Fruit fly (Drosophila melanogaster): ENCODE results near the gene alpha-Est4.
A peak's percentile ranks its signal among the peaks of the same experiment; 100 is the strongest.

alpha-Est4 gene

dm6 chr3R:7490884-7491283, 47.5 kb downstream of the alpha-Est4 start (continued):
- TF ChIP-seq fru (optimal IDR thresholded peaks at IDR 0.05), result no peak
- TF ChIP-seq Awh (GFP tag; IDR thresholded peaks at IDR 0.05), result no peak
- peak; percentile 5 for TF ChIP-seq Max (GFP tag; optimal IDR thresholded peaks at IDR 0.05)
- TF ChIP-seq CG8388 (GFP tag; optimal IDR thresholded peaks at IDR 0.05), result peak; percentile 66
- no peak for TF ChIP-seq aop (GFP tag; IDR thresholded peaks at IDR 0.05)
- peak; percentile 70 for TF ChIP-seq az2 (GFP tag; optimal IDR thresholded peaks at IDR 0.05)
- TF ChIP-seq CG4707 (GFP tag; optimal IDR thresholded peaks at IDR 0.05), result no peak
- peak; percentile 49; the same call in 1 of the 2 replicates for TF ChIP-seq CG10366 (GFP tag; IDR thresholded peaks at IDR 0.05)
- TF ChIP-seq sd (tag; optimal IDR thresholded peaks at IDR 0.05), result no peak
- TF ChIP-seq CG4404 (GFP tag; IDR thresholded peaks at IDR 0.05), result no peak
- TF ChIP-seq z (GFP tag; IDR thresholded peaks at IDR 0.05), result no peak
- TF ChIP-seq NFAT (GFP tag; IDR thresholded peaks at IDR 0.05), result no peak
- no peak for TF ChIP-seq CG2120 (GFP tag; optimal IDR thresholded peaks at IDR 0.05)
- TF ChIP-seq TFAM (GFP tag; optimal IDR thresholded peaks at IDR 0.05), result no peak
- peak; percentile 55 for TF ChIP-seq CG7556 (GFP tag; optimal IDR thresholded peaks at IDR 0.05)
- peak; percentile 80 for TF ChIP-seq CG18262 (tag; optimal IDR thresholded peaks at IDR 0.05)
- TF ChIP-seq Ets65A (GFP tag), result no peak
- TF ChIP-seq CG11398 (GFP tag; optimal IDR thresholded peaks at IDR 0.05), result no peak
- no peak for TF ChIP-seq Atf3 (GFP tag; optimal IDR thresholded peaks at IDR 0.05)
- TF ChIP-seq her (GFP tag; optimal IDR thresholded peaks at IDR 0.05), result no peak
- TF ChIP-seq E2f1 (GFP tag; IDR thresholded peaks at IDR 0.05), result no peak
- peak; percentile 21 for TF ChIP-seq CG18619 (GFP tag; optimal IDR thresholded peaks at IDR 0.05)
- TF ChIP-seq Six4 (GFP tag; optimal IDR thresholded peaks at IDR 0.05), result peak; percentile 47
- no peak for TF ChIP-seq CG12299 (tag; optimal IDR thresholded peaks at IDR 0.05)
- no peak for TF ChIP-seq gsb-n (tag; optimal IDR thresholded peaks at IDR 0.05)
- TF ChIP-seq CG30403 (GFP tag; optimal IDR thresholded peaks at IDR 0.05), result peak; percentile 70
- TF ChIP-seq Spps (tag; optimal IDR thresholded peaks at IDR 0.05), result no peak
- TF ChIP-seq CG13894 (tag; optimal IDR thresholded peaks at IDR 0.05), result no peak
- no peak for TF ChIP-seq Dip3 (GFP tag; optimal IDR thresholded peaks at IDR 0.05)
- no peak for TF ChIP-seq CG32532 (GFP tag; IDR thresholded peaks at IDR 0.05)
- no peak for TF ChIP-seq Dad (GFP tag; optimal IDR thresholded peaks at IDR 0.05)
- peak; percentile 50 for TF ChIP-seq bcd (GFP tag; optimal IDR thresholded peaks at IDR 0.05)
- TF ChIP-seq CG13424 (tag; optimal IDR thresholded peaks at IDR 0.05), result peak; percentile 81
- no peak for TF ChIP-seq CG6175 (GFP tag; IDR thresholded peaks at IDR 0.05)
- TF ChIP-seq ase (GFP tag; IDR thresholded peaks at IDR 0.05), result peak; percentile 51; the same call in 1 of the 3 replicates
- TF ChIP-seq Med (GFP tag), result peak; percentile 24
- no peak for TF ChIP-seq danr (GFP tag; IDR thresholded peaks at IDR 0.05)
- no peak for TF ChIP-seq Side (GFP tag; optimal IDR thresholded peaks at IDR 0.05)
- TF ChIP-seq E2f2 (GFP tag; IDR thresholded peaks at IDR 0.05), result peak; percentile 13; the same call in 1 of the 2 replicates
- TF ChIP-seq ranshi (GFP tag; IDR thresholded peaks at IDR 0.05), result peak; percentile 40; the same call in 1 of the 2 replicates
- peak; percentile 30 for TF ChIP-seq corto (GFP tag; optimal IDR thresholded peaks at IDR 0.05)
- TF ChIP-seq Pdp1 (GFP tag; optimal IDR thresholded peaks at IDR 0.05), result no peak
- TF ChIP-seq CG8281 (tag; optimal IDR thresholded peaks at IDR 0.05), result peak; percentile 18
- TF ChIP-seq Meics (GFP tag; optimal IDR thresholded peaks at IDR 0.05), result peak; percentile 44
- TF ChIP-seq en (GFP tag; optimal IDR thresholded peaks at IDR 0.05), result no peak
- TF ChIP-seq D19B (GFP tag; optimal IDR thresholded peaks at IDR 0.05), result no peak
- peak; percentile 8 for TF ChIP-seq CG4328 (GFP tag; optimal IDR thresholded peaks at IDR 0.05)
- TF ChIP-seq CG2129 (GFP tag; IDR thresholded peaks at IDR 0.05; ENCODE audit: partially characterized antibody), result no peak
- peak; percentile 20 for TF ChIP-seq CG12942 (GFP tag; optimal IDR thresholded peaks at IDR 0.05)
- peak; percentile 20 for TF ChIP-seq CG5245 (GFP tag; optimal IDR thresholded peaks at IDR 0.05)
- no peak for TF ChIP-seq pita (GFP tag; optimal IDR thresholded peaks at IDR 0.05)
- TF ChIP-seq stc (GFP tag; IDR thresholded peaks at IDR 0.05), result peak; percentile 38; the same call in 1 of the 2 replicates
- TF ChIP-seq CG6254 (GFP tag; optimal IDR thresholded peaks at IDR 0.05), result peak; percentile 11

Measured in whole organism, embryonic.